Worm (Caenorhabditis elegans): Measurements from ENCODE around the gene acdh-2.

DNA sequence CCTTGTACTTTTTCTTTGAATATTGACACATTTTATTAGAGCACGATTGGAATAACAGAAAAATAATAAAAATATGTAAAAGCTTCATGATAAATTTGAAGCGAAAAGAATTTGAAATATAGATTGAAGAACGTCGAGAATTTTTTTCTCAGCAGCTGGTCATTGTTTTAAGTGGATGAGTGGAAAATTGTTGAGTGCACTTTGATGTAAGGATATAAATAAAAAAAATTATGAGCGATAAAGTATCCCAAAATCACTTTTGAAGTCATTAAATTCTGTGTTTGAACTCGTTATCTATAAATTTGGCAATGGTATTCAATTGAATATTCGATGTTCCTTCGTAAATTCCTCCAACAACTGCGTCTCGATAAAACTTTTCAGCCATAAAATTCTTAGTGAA lies 2.5 kb downstream of the acdh-2 start, which contains the start of gene ins-13:
- TF ChIP-seq mab-5 (tag; optimal IDR thresholded peaks at IDR 0.05) (no peak), drap-1 (GFP tag; optimal IDR thresholded peaks at IDR 0.05) (no peak), lsy-2 (tag; optimal IDR thresholded peaks at IDR 0.05) (no peak), ztf-11 (tag; optimal IDR thresholded peaks at IDR 0.05) (no peak)
